Worm (Caenorhabditis elegans) whole organism, L4 larva: Measurements from ENCODE around the gene rab-7.

Experiments used
- F37D6.2 ChIP-seq: sonication (generic microtip); optimal IDR thresholded peaks from 2 replicates; lab custom pipeline; 2016; ENCODE audit warnings: mild to moderate bottlenecking, missing genetic modification characterization, missing compliant biosample characterization
- T26A8.4 ChIP-seq: fragments of 200-800 bp; sonication (Bioruptor generic); IDR thresholded peaks from 2 replicates; pipeline ENCODE4 v1.3.6; 2022; ENCODE audit warnings: missing genetic modification characterization, missing compliant biosample characterization
- Y105C5A.15 ChIP-seq: fragments of 200-800 bp; sonication (Bioruptor generic); IDR thresholded peaks from 2 replicates; pipeline ENCODE4 v1.3.6; 2022; ENCODE audit warnings: missing genetic modification characterization, missing compliant biosample characterization
- Y75B8A.6 ChIP-seq: fragments of 200-800 bp; sonication (Bioruptor generic); IDR thresholded peaks from 2 replicates; pipeline ENCODE4 v1.3.6; 2022; ENCODE audit warnings: missing genetic modification reagents, missing genetic modification characterization, missing compliant biosample characterization
- aha-1 ChIP-seq: fragments of 150-350 bp; peaks from one replicate; lab custom pipeline; 2014; ENCODE audit warnings: missing biosample characterization, missing genetic modification characterization
- attf-4 ChIP-seq: sonication (generic microtip); optimal IDR thresholded peaks from 3 replicates; lab custom pipeline; 2017; ENCODE audit warnings: missing biosample characterization, missing genetic modification characterization
- ceh-32 ChIP-seq: sonication (generic microtip); optimal IDR thresholded peaks from 2 replicates; lab custom pipeline; 2016; ENCODE audit warnings: mild to moderate bottlenecking, missing genetic modification characterization, missing compliant biosample characterization; ENCODE audit not compliant: poor library complexity
- ctbp-1 ChIP-seq: fragments of 200-800 bp; sonication (Bioruptor generic); IDR thresholded peaks from 2 replicates; pipeline ENCODE4 v1.3.6; 2022; ENCODE audit warnings: missing genetic modification reagents, missing genetic modification characterization, missing compliant biosample characterization
- daf-16 ChIP-seq, 3 experiments: sonication (generic microtip); optimal IDR thresholded peaks; 2 replicates each; lab custom pipeline; 2016 to 2017; ENCODE audit warnings: missing genetic modification characterization in 3 of 3, missing genetic modification reagents in 3 of 3, mild to moderate bottlenecking in 2 of 3, missing compliant biosample characterization in 2 of 3, missing biosample characterization in 1 of 3, moderate library complexity in 1 of 3
- daf-8 ChIP-seq: fragments of 200-800 bp; sonication (Bioruptor generic); IDR thresholded peaks from 2 replicates; pipeline ENCODE4 v1.3.6; 2022; ENCODE audit warnings: missing genetic modification characterization, missing compliant biosample characterization
- dmd-6 ChIP-seq: fragments of 200-800 bp; sonication (Bioruptor generic); IDR thresholded peaks from 2 replicates; pipeline ENCODE4 v1.3.6; 2022; ENCODE audit warnings: missing genetic modification reagents, missing genetic modification characterization, missing compliant biosample characterization
- dmd-8 ChIP-seq: fragments of 200-800 bp; sonication (Bioruptor generic); IDR thresholded peaks from 2 replicates; pipeline ENCODE4 v1.3.6; 2022; ENCODE audit warnings: missing genetic modification characterization, missing compliant biosample characterization
- duxl-1 ChIP-seq: sonication (generic microtip); optimal IDR thresholded peaks from 2 replicates; lab custom pipeline; 2016; ENCODE audit warnings: mild to moderate bottlenecking, missing genetic modification characterization, moderate library complexity, missing compliant biosample characterization; ENCODE audit not compliant: poor library complexity
- dve-1 ChIP-seq: sonication (generic microtip); optimal IDR thresholded peaks from 2 replicates; lab custom pipeline; 2017; ENCODE audit warnings: antibody characterized with exemption, mild to moderate bottlenecking, missing genetic modification characterization, missing compliant biosample characterization; ENCODE audit not compliant: insufficient read depth
- hlh-11 ChIP-seq: fragments of 200-800 bp; sonication (Bioruptor generic); optimal IDR thresholded peaks from 2 replicates; lab custom pipeline; 2018; ENCODE audit warnings: mild to moderate bottlenecking, missing genetic modification characterization, missing compliant biosample characterization
- hlh-30 ChIP-seq: sonication (generic microtip); optimal IDR thresholded peaks from 2 replicates; lab custom pipeline; 2017; ENCODE audit warnings: antibody characterized with exemption, mild to moderate bottlenecking, missing genetic modification characterization, missing compliant biosample characterization; ENCODE audit not compliant: insufficient read depth
- lin-15B ChIP-seq: fragments of 150-350 bp; sonication (generic microtip); optimal IDR thresholded peaks from 3 replicates; lab custom pipeline; 2014; ENCODE audit warnings: missing biosample characterization, missing genetic modification characterization
- lsy-2 ChIP-seq, 2 experiments: fragments of 150-350 bp in 1 of 2; sonication (generic microtip) in 1 of 2; optimal IDR thresholded peaks; 2 replicates each; lab custom pipeline; 2014 to 2017; ENCODE audit warnings: missing biosample characterization in 2 of 2, missing genetic modification characterization in 2 of 2
- madf-5 ChIP-seq, 2 experiments: fragments of 200-800 bp; sonication (Bioruptor generic); IDR thresholded peaks; 2 replicates each; pipeline ENCODE4 v1.3.6; 2022; ENCODE audit warnings: missing compliant biosample characterization in 2 of 2, missing genetic modification characterization in 2 of 2
- madf-9 ChIP-seq: fragments of 200-800 bp; sonication (Bioruptor generic); conservative IDR thresholded peaks from 2 replicates; pipeline ENCODE4 v1.3.6; 2022; ENCODE audit warnings: missing genetic modification reagents, missing genetic modification characterization, missing compliant biosample characterization
- mdl-1 ChIP-seq, 2 experiments: fragments of 150-350 bp in 1 of 2; sonication (generic microtip) in 1 of 2; optimal IDR thresholded peaks; 2 replicates each; lab custom pipeline; 2014 to 2017; ENCODE audit warnings: missing biosample characterization in 2 of 2, missing genetic modification characterization in 2 of 2
- mep-1 ChIP-seq: fragments of 150-350 bp; sonication (generic microtip); optimal IDR thresholded peaks from 3 replicates; lab custom pipeline; 2014; ENCODE audit warnings: missing biosample characterization, missing genetic modification characterization
- mxl-3 ChIP-seq: fragments of 200-800 bp; sonication (Bioruptor generic); optimal IDR thresholded peaks from 2 replicates; lab custom pipeline; 2018; ENCODE audit warnings: mild to moderate bottlenecking, missing genetic modification characterization, missing compliant biosample characterization
- nhr-25 ChIP-seq: sonication (generic microtip); optimal IDR thresholded peaks from 2 replicates; lab custom pipeline; 2017; ENCODE audit warnings: missing genetic modification characterization, mild to moderate bottlenecking, missing compliant biosample characterization, antibody characterized with exemption, moderate library complexity, borderline replicate concordance; ENCODE audit not compliant: insufficient read depth
- nhr-28 ChIP-seq: fragments of 150-350 bp; optimal IDR thresholded peaks from 2 replicates; lab custom pipeline; 2014; ENCODE audit warnings: missing biosample characterization, missing genetic modification characterization
- nhr-41 ChIP-seq: fragments of 200-800 bp; sonication (Bioruptor generic); IDR thresholded peaks from 2 replicates; pipeline ENCODE4 v1.3.6; 2022; ENCODE audit warnings: missing genetic modification reagents, missing genetic modification characterization, missing compliant biosample characterization
- nhr-48 ChIP-seq: sonication (generic microtip); optimal IDR thresholded peaks from 2 replicates; lab custom pipeline; 2016; ENCODE audit warnings: mild to moderate bottlenecking, missing genetic modification characterization, missing compliant biosample characterization
- nhr-77 ChIP-seq: fragments of 150-350 bp; optimal IDR thresholded peaks from 2 replicates; lab custom pipeline; 2014; ENCODE audit warnings: missing biosample characterization, missing genetic modification characterization
- pha-4 ChIP-seq, 2 experiments: fragments of 150-350 bp in 1 of 2; fragments of 200-800 bp in 1 of 2; sonication (Bioruptor generic) in 1 of 2; IDR thresholded peaks in 1 of 2; optimal IDR thresholded peaks in 1 of 2; 2 replicates each; pipeline versions ENCODE4 v1.3.6 to Lab custom; 2014 to 2022; ENCODE audit warnings: missing genetic modification characterization in 2 of 2, missing genetic modification reagents in 2 of 2, missing biosample characterization in 1 of 2, missing compliant biosample characterization in 1 of 2
- pqm-1 ChIP-seq: sonication (generic microtip); optimal IDR thresholded peaks from 2 replicates; lab custom pipeline; 2017; ENCODE audit warnings: missing biosample characterization, missing genetic modification characterization
- set-16 ChIP-seq: fragments of 200-800 bp; sonication (Bioruptor generic); IDR thresholded peaks from 2 replicates; pipeline ENCODE4 v1.3.6; 2022; ENCODE audit warnings: missing genetic modification reagents, missing genetic modification characterization, missing compliant biosample characterization
- unc-62 ChIP-seq, 3 experiments: fragments of 150-350 bp in 1 of 3; sonication (generic microtip); optimal IDR thresholded peaks in 2 of 3; peaks in 1 of 3; 1 replicate in 1 of 3; 2 replicates in 2 of 3; lab custom pipeline; 2014 to 2017; ENCODE audit warnings: missing biosample characterization in 3 of 3, missing genetic modification characterization in 3 of 3, missing genetic modification reagents in 3 of 3, missing genotype in 1 of 3
- zfp-2 ChIP-seq: sonication (generic microtip); optimal IDR thresholded peaks from 2 replicates; lab custom pipeline; 2016; ENCODE audit warnings: mild to moderate bottlenecking, missing genetic modification characterization, missing compliant biosample characterization
- zfp-3 ChIP-seq: fragments of 200-800 bp; sonication (Bioruptor generic); conservative IDR thresholded peaks from 2 replicates; pipeline ENCODE4 v1.3.6; 2022; ENCODE audit warnings: missing genetic modification reagents, missing genetic modification characterization, missing compliant biosample characterization
- ztf-11 ChIP-seq: fragments of 150-350 bp; optimal IDR thresholded peaks from 2 replicates; lab custom pipeline; 2014; ENCODE audit warnings: missing biosample characterization, missing genetic modification characterization

Gene rab-7

ce11 chrII:11928752-11929151, 38.0 kb downstream of the rab-7 start:
- no peak for TF ChIP-seq ceh-32 (tag; lab: Kevin White, UChicago)
- peak in 1 of 2 experiments; percentile 13 for TF ChIP-seq lsy-2 (tag; optimal IDR thresholded peaks at IDR 0.05; lab: Kevin White, UChicago)
- TF ChIP-seq unc-62 (GFP tag; optimal IDR thresholded peaks at IDR 0.05 in 1 of 2; lab: Kevin White, UChicago) = peak in 1 of 2 experiments; percentile 85
- TF ChIP-seq unc-62 (tag; optimal IDR thresholded peaks at IDR 0.05; lab: Kevin White, UChicago) = no peak
- peak; percentile 76 for TF ChIP-seq mxl-3
- TF ChIP-seq hlh-11 = peak; percentile 45
- no peak for TF ChIP-seq attf-4 (tag; lab: Kevin White, UChicago)
- TF ChIP-seq nhr-48 (tag; lab: Kevin White, UChicago) = peak; percentile 17
- peak; percentile 93 for TF ChIP-seq nhr-25
- TF ChIP-seq zfp-3 (GFP tag; lab: Robert Waterston, UW) = no peak
- peak; percentile 59 for TF ChIP-seq nhr-28
- TF ChIP-seq mdl-1 (tag; optimal IDR thresholded peaks at IDR 0.05; lab: Kevin White, UChicago) = peak in 1 of 2 experiments; percentile 41
- peak; percentile 13; the same call in 1 of the 2 replicates for TF ChIP-seq set-16 (GFP tag; lab: Robert Waterston, UW)
- peak; percentile 43 for TF ChIP-seq mep-1
- TF ChIP-seq hlh-30 (tag; lab: Kevin White, UChicago) = peak; percentile 42
- peak; percentile 12 for TF ChIP-seq dve-1 (tag; lab: Kevin White, UChicago)
- no peak for TF ChIP-seq dmd-8 (GFP tag; lab: Robert Waterston, UW)
- TF ChIP-seq dmd-6 (GFP tag; lab: Robert Waterston, UW) = 0 out of 2 replicates have a peak, but pooled peaks have one; percentile 12

ce11 chrII:11926501-11926900, 40.2 kb downstream of the rab-7 start:
- TF ChIP-seq dmd-6 (GFP tag; lab: Robert Waterston, UW) = no peak
- no peak for TF ChIP-seq attf-4 (tag; lab: Kevin White, UChicago)
- TF ChIP-seq Y105C5A.15 = no peak
- TF ChIP-seq Y75B8A.6 (GFP tag; lab: Robert Waterston, UW) = no peak
- TF ChIP-seq nhr-25 = peak; percentile 33
- TF ChIP-seq ztf-11 (tag; lab: Kevin White, UChicago) = no peak
- no peak for TF ChIP-seq mxl-3
- TF ChIP-seq zfp-2 (tag; lab: Kevin White, UChicago) = no peak
- TF ChIP-seq T26A8.4 (GFP tag; lab: Robert Waterston, UW) = no peak
- no peak for TF ChIP-seq daf-16 (GFP tag; optimal IDR thresholded peaks at IDR 0.05; lab: Kevin White, UChicago)
- TF ChIP-seq daf-16 (tag; optimal IDR thresholded peaks at IDR 0.05; lab: Kevin White, UChicago) = no peak
- TF ChIP-seq daf-8 = no peak
- TF ChIP-seq duxl-1 (tag; lab: Kevin White, UChicago) = no peak
- peak in 1 of 2 experiments; percentile 85 for TF ChIP-seq lsy-2 (tag; optimal IDR thresholded peaks at IDR 0.05; lab: Kevin White, UChicago)
- no peak for TF ChIP-seq hlh-30 (tag; lab: Kevin White, UChicago)
- TF ChIP-seq madf-5 (GFP tag; IDR thresholded peaks at IDR 0.05; lab: Robert Waterston, UW) = no peak

- no peak for TF ChIP-seq lin-15B (tag; lab: Kevin White, UChicago)
- no peak for TF ChIP-seq nhr-41 (GFP tag; lab: Robert Waterston, UW)
- TF ChIP-seq F37D6.2 = no peak
- no peak for TF ChIP-seq pqm-1 (tag; lab: Kevin White, UChicago)
- no peak for TF ChIP-seq madf-9 (GFP tag; lab: Robert Waterston, UW)
- TF ChIP-seq nhr-77 (tag; lab: Kevin White, UChicago) = no peak
- peak in 1 of 2 experiments; percentile 12 for TF ChIP-seq unc-62 (GFP tag; optimal IDR thresholded peaks at IDR 0.05 in 1 of 2; lab: Kevin White, UChicago)
- no peak for TF ChIP-seq unc-62 (tag; optimal IDR thresholded peaks at IDR 0.05; lab: Kevin White, UChicago)
- no peak for TF ChIP-seq dmd-8 (GFP tag; lab: Robert Waterston, UW)
- TF ChIP-seq ctbp-1 (GFP tag; lab: Robert Waterston, UW) = no peak
- TF ChIP-seq aha-1 (tag; lab: Kevin White, UChicago) = peak; percentile 87
- no peak for TF ChIP-seq pha-4 (GFP tag; IDR thresholded peaks at IDR 0.05; lab: Robert Waterston, UW)
- TF ChIP-seq pha-4 (tag; optimal IDR thresholded peaks at IDR 0.05; lab: Kevin White, UChicago) = peak; percentile 27
These were observed 41.5 kb downstream of the rab-7 start for ce11 chrII:11925203-11925602.
